Worm (Caenorhabditis elegans) whole organism, young adult: Measurements from ENCODE around the gene Y54G2A.15.

Experiments used
- B0019.2 ChIP-seq: fragments of 200-800 bp; sonication (Bioruptor generic); conservative IDR thresholded peaks from 2 replicates; pipeline ENCODE4 v1.3.6; 2022; ENCODE audit warnings: missing genetic modification reagents, missing genetic modification characterization, missing compliant biosample characterization
- C17E4.6 ChIP-seq: fragments of 200-800 bp; sonication (Bioruptor generic); IDR thresholded peaks from 2 replicates; pipeline ENCODE4 v1.3.6; 2022; ENCODE audit warnings: missing genetic modification reagents, missing genetic modification characterization, missing compliant biosample characterization
- F33H1.4 ChIP-seq: fragments of 200-800 bp; sonication (Bioruptor generic); IDR thresholded peaks from 2 replicates; pipeline ENCODE4 v1.3.6; 2022; ENCODE audit warnings: missing genetic modification reagents, missing genetic modification characterization, missing compliant biosample characterization
- F39B2.1 ChIP-seq: fragments of 200-800 bp; sonication (Bioruptor generic); IDR thresholded peaks from 2 replicates; pipeline ENCODE4 v1.3.6; 2022; ENCODE audit warnings: missing genetic modification reagents, missing genetic modification characterization, missing compliant biosample characterization
- T07F8.4 ChIP-seq: sonication (generic microtip); optimal IDR thresholded peaks from 2 replicates; lab custom pipeline; 2016; ENCODE audit warnings: mild to moderate bottlenecking, missing genetic modification characterization, moderate library complexity, missing compliant biosample characterization
- Y79H2A.3 ChIP-seq: fragments of 200-800 bp; sonication (Bioruptor generic); conservative IDR thresholded peaks from 2 replicates; pipeline ENCODE4 v1.3.6; 2022; ENCODE audit warnings: missing genetic modification reagents, missing genetic modification characterization, missing compliant biosample characterization
- ZK185.1 ChIP-seq: sonication (generic microtip); optimal IDR thresholded peaks from 2 replicates; lab custom pipeline; 2016; ENCODE audit warnings: mild to moderate bottlenecking, missing genetic modification characterization, missing compliant biosample characterization; ENCODE audit not compliant: poor library complexity, severe bottlenecking
- aptf-2 ChIP-seq: fragments of 200-800 bp; sonication (Bioruptor generic); conservative IDR thresholded peaks from 2 replicates; pipeline ENCODE4 v1.3.6; 2022; ENCODE audit warnings: missing genetic modification reagents, missing genetic modification characterization, missing compliant biosample characterization
- attf-5 ChIP-seq: fragments of 200-800 bp; sonication (Bioruptor generic); optimal IDR thresholded peaks from 2 replicates; lab custom pipeline; 2018; ENCODE audit warnings: mild to moderate bottlenecking, missing genetic modification characterization, missing compliant biosample characterization
- attf-6 ChIP-seq: fragments of 200-800 bp; sonication (Bioruptor generic); IDR thresholded peaks from 2 replicates; pipeline ENCODE4 v1.3.6; 2022; ENCODE audit warnings: missing genetic modification reagents, missing genetic modification characterization, missing compliant biosample characterization
- bed-2 ChIP-seq: fragments of 200-800 bp; sonication (Bioruptor generic); IDR thresholded peaks from 2 replicates; pipeline ENCODE4 v1.3.6; 2022; ENCODE audit warnings: missing genetic modification reagents, missing genetic modification characterization, missing compliant biosample characterization
- ceh-100 ChIP-seq: fragments of 200-800 bp; sonication (Bioruptor generic); IDR thresholded peaks from 2 replicates; pipeline ENCODE4 v1.3.6; 2022; ENCODE audit warnings: missing genetic modification reagents, missing genetic modification characterization, missing compliant biosample characterization
- ceh-27 ChIP-seq: fragments of 200-800 bp; sonication (Bioruptor generic); optimal IDR thresholded peaks from 2 replicates; lab custom pipeline; 2018; ENCODE audit warnings: mild to moderate bottlenecking, missing genetic modification characterization, moderate library complexity, missing compliant biosample characterization
- ceh-58 ChIP-seq: fragments of 200-800 bp; sonication (Bioruptor generic); IDR thresholded peaks from 2 replicates; pipeline ENCODE4 v1.3.6; 2022; ENCODE audit warnings: missing genetic modification characterization, missing compliant biosample characterization
- chd-7 ChIP-seq: sonication (generic microtip); optimal IDR thresholded peaks from 2 replicates; lab custom pipeline; 2016; ENCODE audit warnings: mild to moderate bottlenecking, missing genetic modification characterization, moderate library complexity, missing compliant biosample characterization
- dox-1 ChIP-seq: fragments of 200-800 bp; sonication (Bioruptor generic); IDR thresholded peaks from 2 replicates; pipeline ENCODE4 v1.3.6; 2022; ENCODE audit warnings: missing genetic modification reagents, missing genetic modification characterization, missing compliant biosample characterization
- dpl-1 ChIP-seq: fragments of 150-350 bp; optimal IDR thresholded peaks from 2 replicates; lab custom pipeline; 2014; ENCODE audit warnings: missing biosample characterization, missing genetic modification reagents, missing genetic modification characterization
- gei-17 ChIP-seq: fragments of 200-800 bp; sonication (Bioruptor generic); optimal IDR thresholded peaks from 2 replicates; lab custom pipeline; 2018; ENCODE audit warnings: mild to moderate bottlenecking, missing genetic modification characterization, missing compliant biosample characterization
- him-1 ChIP-seq: sonication (generic microtip); optimal IDR thresholded peaks from 2 replicates; lab custom pipeline; 2016; ENCODE audit warnings: missing genotype, missing genetic modification reagents, missing genetic modification characterization, missing compliant biosample characterization
- hrde-1 ChIP-seq: sonication (generic microtip); optimal IDR thresholded peaks from 2 replicates; lab custom pipeline; 2016; ENCODE audit warnings: missing genetic modification characterization, mild to moderate bottlenecking, missing compliant biosample characterization, moderate library complexity, missing genotype, missing genetic modification reagents, borderline replicate concordance
- lin-54 ChIP-seq: fragments of 200-800 bp; sonication (Bioruptor generic); optimal IDR thresholded peaks from 2 replicates; lab custom pipeline; 2018; ENCODE audit warnings: mild to moderate bottlenecking, missing genetic modification characterization, missing compliant biosample characterization
- lsy-27 ChIP-seq: sonication (generic microtip); optimal IDR thresholded peaks from 2 replicates; lab custom pipeline; 2017; ENCODE audit warnings: missing genetic modification characterization, mild to moderate bottlenecking, missing compliant biosample characterization, antibody characterized with exemption, missing genotype, borderline replicate concordance; ENCODE audit not compliant: insufficient read depth
- madf-10 ChIP-seq: sonication (generic microtip); optimal IDR thresholded peaks from 2 replicates; lab custom pipeline; 2016; ENCODE audit warnings: mild to moderate bottlenecking, missing genetic modification characterization, missing compliant biosample characterization
- madf-3 ChIP-seq: fragments of 200-800 bp; sonication (Bioruptor generic); IDR thresholded peaks from 2 replicates; pipeline ENCODE4 v1.3.6; 2022; ENCODE audit warnings: missing genetic modification reagents, missing genetic modification characterization, missing compliant biosample characterization
- nfyb-1 ChIP-seq: fragments of 200-800 bp; sonication (Bioruptor generic); IDR thresholded peaks from 2 replicates; pipeline ENCODE4 v1.3.6; 2022; ENCODE audit warnings: missing genetic modification reagents, missing genetic modification characterization, missing compliant biosample characterization
- nhr-80 ChIP-seq: sonication (generic microtip); optimal IDR thresholded peaks from 2 replicates; lab custom pipeline; 2016; ENCODE audit warnings: missing genetic modification characterization, missing compliant biosample characterization
- pha-4 ChIP-seq: fragments of 150-350 bp; sonication (generic microtip); optimal IDR thresholded peaks from 2 replicates; lab custom pipeline; 2014; ENCODE audit warnings: missing biosample characterization, missing genetic modification reagents, missing genetic modification characterization
- rec-8 ChIP-seq, 2 experiments: sonication (generic microtip); optimal IDR thresholded peaks; 2 replicates each; lab custom pipeline; 2016; ENCODE audit warnings: mild to moderate bottlenecking in 2 of 2, missing genetic modification characterization in 2 of 2, missing genetic modification reagents in 2 of 2, missing genotype in 2 of 2, missing biosample characterization in 1 of 2, missing compliant biosample characterization in 1 of 2, moderate library complexity in 1 of 2
- rpc-1 ChIP-seq, 2 experiments: fragments of 150-350 bp in 1 of 2; sonication (generic microtip) in 1 of 2; optimal IDR thresholded peaks; 2 replicates each; lab custom pipeline; 2014 to 2018; ENCODE audit warnings: missing biosample characterization in 1 of 2, missing genetic modification characterization in 1 of 2, missing genetic modification reagents in 1 of 2, missing genotype in 1 of 2
- snpc-1.1 ChIP-seq: sonication (generic microtip); optimal IDR thresholded peaks from 2 replicates; lab custom pipeline; 2017; ENCODE audit warnings: missing genetic modification characterization, mild to moderate bottlenecking, missing compliant biosample characterization, antibody characterized with exemption, moderate library complexity, missing genotype, missing genetic modification reagents; ENCODE audit not compliant: insufficient read depth
- snpc-4 ChIP-seq, 5 experiments: fragments of 150-350 bp in 1 of 5; sonication (generic microtip) in 4 of 5; optimal IDR thresholded peaks; 2 replicates each; lab custom pipeline; 2014 to 2018; ENCODE audit warnings: missing genetic modification characterization in 5 of 5, missing biosample characterization in 3 of 5, antibody characterized with exemption in 2 of 5, mild to moderate bottlenecking in 2 of 5, missing compliant biosample characterization in 2 of 5, missing genotype in 2 of 5, moderate library complexity in 2 of 5, missing genetic modification reagents in 1 of 5
- tbp1 ChIP-seq: fragments of 200-800 bp; sonication (Bioruptor generic); optimal IDR thresholded peaks from 2 replicates; lab custom pipeline; 2018; ENCODE audit warnings: mild to moderate bottlenecking, missing genetic modification characterization, missing compliant biosample characterization
- tlf-1 ChIP-seq: fragments of 200-800 bp; sonication (Bioruptor generic); optimal IDR thresholded peaks from 2 replicates; lab custom pipeline; 2018; ENCODE audit warnings: mild to moderate bottlenecking, missing genetic modification characterization, missing compliant biosample characterization
- unc-62 ChIP-seq: fragments of 150-350 bp; optimal IDR thresholded peaks from 2 replicates; lab custom pipeline; 2014; ENCODE audit warnings: missing biosample characterization, missing genetic modification reagents, missing genetic modification characterization
- ztf-26 ChIP-seq: sonication (generic microtip); optimal IDR thresholded peaks from 2 replicates; lab custom pipeline; 2017; ENCODE audit warnings: missing genetic modification characterization, missing compliant biosample characterization

Y54G2A.15 gene

ce11 chrIV:2855056-2855752, 11.4 kb upstream of the Y54G2A.15 start (continued):
- TF ChIP-seq unc-62 (GFP tag; lab: Kevin White, UChicago): peak; percentile 16

ce11 chrIV:2854161-2854560, 10.4 kb upstream of the Y54G2A.15 start:
- TF ChIP-seq dox-1 (GFP tag; lab: Robert Waterston, UW) (0 out of 2 replicates have a peak, but pooled peaks have one; percentile 13), attf-5 (GFP tag; lab: Kevin White, UChicago) (no peak), nhr-80 (tag; lab: Kevin White, UChicago) (peak; percentile 67), rpc-1 (optimal IDR thresholded peaks at IDR 0.05; lab: Kevin White, UChicago) (no peak), rpc-1 (tag; optimal IDR thresholded peaks at IDR 0.05; lab: Kevin White, UChicago) (no peak), C17E4.6 (GFP tag; lab: Robert Waterston, UW) (no peak)

- no peak for TF ChIP-seq pha-4
- TF ChIP-seq ZK185.1 (tag; lab: Kevin White, UChicago): no peak
- no peak for TF ChIP-seq Y79H2A.3 (GFP tag; lab: Robert Waterston, UW)
- TF ChIP-seq, all 124 proteins: peak for 0
Observed at ce11 chrIV:2853164-2853563, 9.4 kb upstream of the Y54G2A.15 start, which contains the start of gene Y54G2A.49. Gene Y54G2A.49 (minus strand): TSS chrIV:2853264.

ce11 chrIV:2851625-2852024, 7.8 kb upstream of the Y54G2A.15 start:
- TF ChIP-seq snpc-4 (GFP tag; optimal IDR thresholded peaks at IDR 0.05; lab: Kevin White, UChicago) (no peak), snpc-4 (tag; optimal IDR thresholded peaks at IDR 0.05; lab: Kevin White, UChicago) (no peak), chd-7 (no peak), madf-10 (tag; lab: Kevin White, UChicago) (no peak), tbp1 (GFP tag; lab: Kevin White, UChicago) (no peak), dpl-1 (GFP tag; lab: Kevin White, UChicago) (no peak), hrde-1 (no peak), lsy-27 (tag; lab: Kevin White, UChicago) (no peak), attf-5 (GFP tag; lab: Kevin White, UChicago) (no peak), Y79H2A.3 (GFP tag; lab: Robert Waterston, UW) (no peak), nfyb-1 (no peak), ceh-100 (GFP tag; lab: Robert Waterston, UW) (no peak), madf-3 (GFP tag; lab: Robert Waterston, UW) (no peak), B0019.2 (GFP tag; lab: Robert Waterston, UW) (no peak), attf-6 (GFP tag; lab: Robert Waterston, UW) (no peak), snpc-1.1 (tag; lab: Kevin White, UChicago) (no peak), F39B2.1 (no peak), aptf-2 (GFP tag; lab: Robert Waterston, UW) (no peak), ceh-58 (GFP tag; lab: Robert Waterston, UW) (no peak), rec-8 (tag; optimal IDR thresholded peaks at IDR 0.05; lab: Kevin White, UChicago) (no peak), him-1 (no peak)

ce11 chrIV:2850586-2850985, 6.8 kb upstream of the Y54G2A.15 start, which contains the start of gene clec-85:
Gene clec-85 (plus strand): TSS chrIV:2850886.
- TF ChIP-seq snpc-1.1 (tag; lab: Kevin White, UChicago) (no peak), F33H1.4 (GFP tag; lab: Robert Waterston, UW) (no peak), ceh-58 (GFP tag; lab: Robert Waterston, UW) (no peak), F39B2.1 (no peak), T07F8.4 (tag; lab: Kevin White, UChicago) (no peak), pha-4 (no peak), lin-54 (GFP tag; lab: Kevin White, UChicago) (no peak), bed-2 (GFP tag; lab: Robert Waterston, UW) (no peak), dox-1 (GFP tag; lab: Robert Waterston, UW) (no peak), ceh-27 (GFP tag; lab: Kevin White, UChicago) (no peak), gei-17 (GFP tag; lab: Kevin White, UChicago) (no peak), tlf-1 (GFP tag; lab: Kevin White, UChicago) (no peak), chd-7 (no peak), ztf-26 (tag; lab: Kevin White, UChicago) (no peak)
